Fruit fly (Drosophila melanogaster) Kc167 (cell line): Measurements from ENCODE around the gene CG5895.

Source experiments
- Myc ChIP-seq: fragments of >200 bp; optimal IDR thresholded peaks from 2 replicates; lab custom pipeline; 2017; ENCODE audit warnings: missing external identifiers
- Sin3A ChIP-seq: fragments of >200 bp; optimal IDR thresholded peaks from 2 replicates; lab custom pipeline; 2018; ENCODE audit warnings: missing external identifiers
- h ChIP-seq: fragments of >200 bp; optimal IDR thresholded peaks from 3 replicates; lab custom pipeline; 2018; ENCODE audit warnings: missing external identifiers
- insv ChIP-seq: fragments of >200 bp; optimal IDR thresholded peaks from 3 replicates; lab custom pipeline; 2018; ENCODE audit warnings: missing external identifiers
- psq ChIP-seq: fragments of >200 bp; optimal IDR thresholded peaks from 2 replicates; lab custom pipeline; 2017; ENCODE audit warnings: missing external identifiers
- ttk ChIP-seq: sonication (Bioruptor generic); optimal IDR thresholded peaks from 2 replicates; lab custom pipeline; 2017; ENCODE audit warnings: missing external identifiers

Gene CG5895

DNA sequence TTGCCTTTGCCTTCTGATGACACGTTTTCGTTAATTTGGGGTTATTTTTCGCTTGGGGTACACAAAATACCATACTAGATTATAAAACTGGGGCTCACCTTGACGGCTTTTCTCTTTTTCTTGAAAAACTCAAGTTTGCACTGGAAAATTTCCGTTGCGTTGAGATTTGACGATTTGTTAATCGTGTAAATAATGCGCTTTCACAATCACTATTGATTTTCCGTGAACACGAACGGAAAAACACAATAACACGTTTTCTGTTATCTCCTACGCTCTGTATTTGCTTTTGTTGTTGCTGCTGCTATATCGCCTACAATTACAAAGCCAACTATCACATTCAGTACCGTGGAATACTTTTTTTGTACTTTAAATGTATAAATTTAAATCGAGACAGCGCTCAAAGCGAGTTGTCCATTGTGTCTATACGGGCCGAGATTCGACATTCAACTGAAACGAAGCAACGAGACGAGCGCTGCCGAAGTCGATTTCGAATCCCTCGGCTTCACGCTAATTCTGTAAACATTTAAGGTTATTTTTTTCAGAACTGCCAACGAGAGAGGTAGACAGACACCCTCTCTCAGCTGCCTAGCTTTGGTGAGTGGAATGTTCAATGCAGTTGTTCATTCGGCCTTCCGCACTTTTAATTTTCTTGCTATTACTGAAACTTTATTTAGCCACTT, 11.2 kb downstream of the CG5895 start:
- TF ChIP-seq h (lab: Kevin White, UChicago), result no peak
- TF ChIP-seq ttk, result no peak
- no peak for TF ChIP-seq psq (lab: Kevin White, UChicago)
- TF ChIP-seq Myc (lab: Kevin White, UChicago), result no peak
- TF ChIP-seq insv (lab: Kevin White, UChicago), result no peak
- no peak for TF ChIP-seq Sin3A

DNA sequence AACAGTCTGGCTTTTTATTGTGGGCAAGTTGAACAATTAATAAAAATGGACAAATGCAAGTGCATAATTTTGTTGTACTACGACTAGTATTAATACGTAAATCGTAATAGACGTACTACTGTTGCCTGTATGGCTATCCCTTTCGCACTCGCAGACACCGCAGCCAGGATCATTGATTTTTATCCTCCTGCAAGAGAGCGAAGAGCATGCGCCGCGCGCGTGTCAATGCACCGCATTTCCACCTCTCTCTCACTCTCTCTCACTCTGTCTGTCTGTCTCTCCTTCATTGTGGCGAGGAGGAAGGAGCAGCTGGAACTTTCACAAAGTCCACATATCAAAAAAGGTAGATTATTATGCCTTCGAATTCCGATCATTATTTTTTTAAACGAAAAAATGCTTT, 11.8 kb downstream of the CG5895 start:
- TF ChIP-seq Myc (lab: Kevin White, UChicago), result no peak
- no peak for TF ChIP-seq Sin3A
- no peak for TF ChIP-seq ttk
- TF ChIP-seq insv (lab: Kevin White, UChicago), result no peak
- TF ChIP-seq psq (lab: Kevin White, UChicago), result no peak
- no peak for TF ChIP-seq h (lab: Kevin White, UChicago)

DNA sequence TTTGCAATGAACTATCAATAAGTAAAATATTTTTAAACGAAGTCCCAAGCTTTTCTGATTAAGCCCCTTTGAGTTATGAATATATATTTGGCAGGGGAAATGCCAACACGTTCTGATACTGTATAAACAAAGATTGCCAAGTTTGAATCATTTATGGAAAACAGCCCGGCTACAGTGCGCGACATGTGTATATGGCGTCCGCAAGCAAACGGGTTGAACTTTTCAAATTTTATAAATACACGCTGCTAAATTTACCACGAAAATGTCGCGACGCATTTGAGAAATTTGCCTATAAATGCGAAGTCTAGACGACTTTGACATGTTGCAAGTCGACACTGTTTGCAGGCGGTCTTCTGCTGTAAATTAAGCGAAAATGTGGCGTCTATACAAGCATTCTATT, 12.8 kb downstream of the CG5895 start:
- TF ChIP-seq Myc (lab: Kevin White, UChicago) (no peak), insv (lab: Kevin White, UChicago) (no peak), ttk (no peak), Sin3A (no peak), h (lab: Kevin White, UChicago) (no peak), psq (lab: Kevin White, UChicago) (no peak)

DNA sequence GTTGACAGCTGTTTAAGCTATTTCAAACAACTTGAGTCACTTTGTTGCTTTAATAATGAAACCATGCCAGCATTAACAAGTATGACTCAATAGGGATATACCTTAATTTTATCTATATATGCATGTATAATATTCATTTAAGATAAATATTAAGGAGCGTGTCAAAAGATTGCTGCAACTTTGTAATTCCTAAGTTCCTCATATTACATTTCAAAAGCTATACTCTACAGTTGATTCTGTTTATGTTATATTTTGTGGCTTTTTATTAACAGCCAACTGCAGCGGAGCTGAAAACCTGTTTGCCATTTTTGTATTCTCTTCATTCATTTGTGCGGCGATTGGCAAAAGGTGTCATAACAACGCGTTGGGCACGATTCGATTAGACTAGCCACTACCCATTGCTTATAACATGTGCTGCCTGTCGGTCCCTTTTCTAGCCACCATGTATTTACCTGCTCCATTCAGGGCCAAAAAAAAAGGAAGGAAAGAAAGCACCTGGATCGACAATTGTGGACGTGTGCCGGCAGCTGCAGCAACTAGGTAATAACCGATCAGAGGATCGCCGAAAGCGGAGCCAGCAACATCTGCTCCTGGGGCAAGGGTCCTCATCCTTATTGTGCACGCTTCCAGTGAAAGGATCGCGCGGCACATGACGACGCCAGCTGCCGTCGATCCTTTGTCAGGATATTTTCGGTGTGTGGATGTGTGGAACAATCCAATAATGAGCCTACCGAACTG, 13.6 kb downstream of the CG5895 start:
- TF ChIP-seq h (lab: Kevin White, UChicago), result no peak

DNA sequence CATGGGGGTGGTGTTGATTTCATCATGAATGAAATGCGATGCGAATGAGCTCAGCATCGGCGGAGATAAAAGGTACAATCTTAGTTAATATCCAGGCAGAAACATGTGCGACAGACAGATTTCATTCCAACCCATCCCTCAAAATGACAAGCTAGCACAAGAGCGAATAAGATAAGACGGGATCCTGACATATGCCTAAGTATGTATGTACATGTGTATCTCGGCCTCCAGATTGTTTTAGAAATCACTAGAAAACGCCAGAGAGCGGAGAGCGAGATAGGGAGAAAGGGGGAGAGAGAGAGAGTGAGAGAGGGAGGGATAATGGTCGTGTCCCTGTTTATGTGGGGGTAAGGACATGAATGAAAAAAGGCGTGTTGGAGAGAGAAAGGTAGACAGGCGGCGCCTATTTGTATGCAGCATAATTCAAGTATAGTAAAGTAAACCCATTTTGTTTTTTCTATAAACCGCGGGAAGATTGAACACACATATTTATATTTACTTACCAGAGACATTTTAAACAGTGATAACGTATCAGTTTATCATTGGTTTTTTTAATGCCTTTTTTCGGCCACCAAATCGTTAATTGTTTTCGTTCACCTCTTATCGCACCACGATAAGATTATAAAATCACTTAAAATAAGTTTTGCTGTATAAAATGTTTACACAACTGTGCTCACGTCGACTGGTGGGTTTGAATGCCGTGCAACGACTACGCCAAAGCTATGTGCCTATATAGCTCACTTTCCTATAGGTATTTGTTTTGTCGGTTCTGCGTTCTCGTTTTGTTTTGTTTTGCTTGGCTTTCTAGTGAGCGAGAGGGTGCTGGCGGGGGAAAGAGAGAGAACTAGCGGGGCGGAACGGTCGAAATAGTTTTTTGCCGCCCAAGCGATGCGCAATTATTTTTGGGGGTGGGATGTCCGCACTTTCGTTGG, 14.9 kb downstream of the CG5895 start:
- TF ChIP-seq Sin3A (no peak), Myc (lab: Kevin White, UChicago) (no peak), h (lab: Kevin White, UChicago) (no peak), insv (lab: Kevin White, UChicago) (no peak), ttk (no peak), psq (lab: Kevin White, UChicago) (no peak)

DNA sequence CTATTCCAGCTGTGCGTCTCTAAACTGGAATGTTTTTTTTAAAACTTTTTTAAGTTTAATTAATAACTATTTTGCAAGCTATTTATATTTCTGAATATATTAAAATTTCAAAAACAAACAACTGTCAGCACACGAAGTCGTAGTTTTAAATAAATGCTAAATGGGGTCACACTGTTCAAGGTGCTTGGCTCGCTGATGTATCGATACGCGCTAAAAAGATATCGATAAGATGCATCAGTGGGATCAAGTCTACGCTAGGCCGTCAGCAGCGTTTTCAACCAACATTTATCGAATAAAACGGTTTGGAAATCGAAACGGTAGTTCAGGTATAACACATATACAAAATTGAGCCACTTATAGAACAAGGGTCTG, 15.6 kb downstream of the CG5895 start, which contains the start of gene Diap1:
Gene Diap1, minus strand, starts transcription at position 148 of the 372 bp plus-strand sequence.
- TF ChIP-seq Sin3A (no peak), insv (lab: Kevin White, UChicago) (no peak), Myc (lab: Kevin White, UChicago) (no peak), h (lab: Kevin White, UChicago) (no peak), psq (lab: Kevin White, UChicago) (no peak)

DNA sequence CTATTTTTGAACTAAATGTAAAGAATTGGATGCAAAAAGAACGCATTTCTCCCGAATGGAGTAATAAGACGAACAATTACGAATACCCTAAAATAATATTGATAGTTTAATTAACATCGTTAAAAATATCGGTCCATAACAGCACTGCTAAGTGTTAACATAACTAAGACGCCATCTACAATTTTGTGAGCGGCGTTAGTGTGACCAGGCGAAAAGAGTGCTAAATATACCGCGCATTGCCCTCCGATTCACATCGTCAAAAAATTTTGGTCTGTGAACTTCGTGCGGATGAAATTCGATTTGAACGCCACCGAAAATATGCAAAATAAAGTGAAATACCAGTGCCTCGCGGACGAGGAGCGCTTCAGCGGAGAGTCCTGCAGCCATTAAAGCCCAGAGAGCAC, 16.4 kb downstream of the CG5895 start, which contains the start of gene Mbs:
Gene Mbs, plus strand, starts transcription at position 241 of the 404 bp plus-strand sequence.
- no peak for TF ChIP-seq psq (lab: Kevin White, UChicago)
- no peak for TF ChIP-seq Myc (lab: Kevin White, UChicago)
- no peak for TF ChIP-seq insv (lab: Kevin White, UChicago)
- no peak for TF ChIP-seq h (lab: Kevin White, UChicago)
- no peak for TF ChIP-seq Sin3A
- no peak for TF ChIP-seq ttk

DNA sequence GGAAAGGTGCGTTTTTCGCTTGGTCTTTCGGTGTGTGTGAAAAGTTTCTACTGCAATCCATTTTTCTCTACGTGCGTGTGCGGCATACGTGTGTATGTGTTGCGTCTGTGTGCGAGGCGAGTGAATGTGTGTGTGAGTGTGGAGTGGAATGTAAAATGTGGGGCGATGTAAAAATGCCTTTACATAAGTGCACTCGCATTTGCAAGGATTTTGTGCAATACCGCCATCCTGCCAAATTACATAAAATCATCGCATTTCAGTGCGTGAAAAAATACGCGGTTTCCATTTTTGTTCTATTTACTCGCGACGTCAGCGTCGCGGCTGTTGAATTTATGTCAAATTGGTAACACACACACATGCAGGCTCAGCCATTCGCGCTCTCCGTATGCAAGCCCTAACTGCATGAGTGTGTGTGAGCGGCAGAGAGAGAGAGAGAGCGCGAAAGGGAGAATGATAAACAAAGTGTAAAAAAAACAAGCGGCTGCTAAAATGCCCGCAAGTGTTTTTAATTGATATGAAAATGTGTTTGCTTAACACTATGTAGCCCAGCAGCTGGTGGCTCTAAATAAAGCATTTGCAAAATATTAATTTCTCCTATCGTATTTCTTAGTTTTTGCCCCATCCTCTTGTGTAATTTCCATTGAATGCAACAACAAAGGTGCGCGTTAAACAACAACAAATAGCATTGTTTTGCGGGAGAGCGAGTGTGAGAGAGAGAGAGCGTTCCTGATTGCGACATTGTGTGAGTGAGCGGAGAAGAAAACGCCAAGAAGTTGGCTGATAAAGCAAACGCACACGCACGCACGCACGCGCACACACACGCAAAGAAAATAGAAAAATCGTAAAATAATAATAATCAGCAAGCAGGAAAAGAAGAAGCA, 17.1 kb downstream of the CG5895 start:
- TF ChIP-seq ttk (no peak), insv (lab: Kevin White, UChicago) (no peak), Myc (lab: Kevin White, UChicago) (no peak), Sin3A (no peak), h (lab: Kevin White, UChicago) (no peak), psq (lab: Kevin White, UChicago) (no peak)

DNA sequence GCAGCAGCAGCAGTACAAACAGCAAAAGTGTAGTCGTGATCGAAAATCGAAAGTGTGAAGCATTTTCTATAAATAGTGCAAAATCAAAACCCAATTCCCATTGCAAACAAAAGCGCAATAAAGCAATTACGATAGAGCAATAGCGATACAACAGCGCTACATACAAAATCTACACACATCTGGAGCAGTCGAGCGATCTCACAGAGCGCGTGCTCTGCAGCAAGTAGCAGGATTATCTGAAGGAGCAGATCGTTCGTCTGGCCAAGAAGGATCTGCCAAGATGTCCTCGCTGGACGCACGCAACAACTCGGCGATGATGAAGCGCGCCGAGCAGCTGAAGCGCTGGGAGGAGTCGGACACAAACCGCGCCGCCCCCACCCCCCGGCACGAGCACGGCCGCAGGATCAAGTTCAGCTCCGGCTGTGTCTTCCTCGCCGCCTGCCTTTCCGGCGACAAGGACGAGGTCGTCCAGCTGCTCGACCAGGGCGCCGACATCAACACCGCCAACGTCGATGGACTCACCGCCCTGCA, 17.8 kb downstream of the CG5895 start:
- no peak for TF ChIP-seq Myc (lab: Kevin White, UChicago)
- TF ChIP-seq psq (lab: Kevin White, UChicago), result no peak
- no peak for TF ChIP-seq Sin3A
- TF ChIP-seq insv (lab: Kevin White, UChicago), result no peak
- no peak for TF ChIP-seq ttk
- TF ChIP-seq h (lab: Kevin White, UChicago), result no peak

DNA sequence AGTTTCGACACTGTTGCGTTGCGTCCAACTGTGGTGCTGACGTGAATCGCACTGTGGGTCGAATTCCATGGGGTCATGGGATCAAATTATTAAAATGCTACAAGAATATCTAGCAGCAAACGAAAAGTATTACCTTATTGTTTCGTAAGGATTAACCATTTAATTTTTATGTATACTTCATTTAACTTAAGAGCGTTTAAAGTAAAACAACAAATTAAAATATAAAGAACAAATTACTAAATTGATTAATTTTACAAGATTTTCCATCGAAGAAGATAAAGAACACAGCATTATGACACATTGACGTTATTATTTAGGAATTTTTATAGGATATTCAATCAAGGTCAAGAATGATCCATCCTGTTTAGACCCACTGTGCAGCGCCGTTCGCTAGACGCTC, 18.8 kb downstream of the CG5895 start:
- no peak for TF ChIP-seq ttk
- TF ChIP-seq h (lab: Kevin White, UChicago), result no peak
- TF ChIP-seq insv (lab: Kevin White, UChicago), result no peak
- no peak for TF ChIP-seq Myc (lab: Kevin White, UChicago)
- TF ChIP-seq Sin3A, result no peak
- TF ChIP-seq psq (lab: Kevin White, UChicago), result no peak
